Worm (Caenorhabditis elegans) whole organism, L2 larva: ENCODE measurements around the gene dct-18.

Experiments
- C34F6.9 ChIP-seq: fragments of 150-350 bp; optimal IDR thresholded peaks from 2 replicates; lab custom pipeline; 2014; ENCODE audit warnings: missing biosample characterization, missing genetic modification characterization
- R02D3.7 ChIP-seq: fragments of 150-350 bp; optimal IDR thresholded peaks from 2 replicates; lab custom pipeline; 2014; ENCODE audit warnings: missing biosample characterization, missing genetic modification characterization
- Y55F3AM.14 ChIP-seq: fragments of 200-800 bp; sonication (Bioruptor generic); optimal IDR thresholded peaks from 2 replicates; lab custom pipeline; 2018; ENCODE audit warnings: mild to moderate bottlenecking, missing genetic modification characterization, missing compliant biosample characterization
- ZK546.5 ChIP-seq: sonication (generic microtip); optimal IDR thresholded peaks from 2 replicates; lab custom pipeline; 2017; ENCODE audit warnings: missing biosample characterization, missing genetic modification characterization
- alr-1 ChIP-seq: fragments of 150-350 bp; optimal IDR thresholded peaks from 2 replicates; lab custom pipeline; 2014; ENCODE audit warnings: missing biosample characterization, missing genetic modification characterization
- aly-2 ChIP-seq: fragments of 150-350 bp; optimal IDR thresholded peaks from 2 replicates; lab custom pipeline; 2014; ENCODE audit warnings: missing biosample characterization, missing genetic modification characterization
- ama-1 ChIP-seq: fragments of 150-350 bp; optimal IDR thresholded peaks from 2 replicates; lab custom pipeline; 2018; ENCODE audit warnings: inconsistent platforms
- blmp-1 ChIP-seq: sonication (generic microtip); optimal IDR thresholded peaks from 2 replicates; lab custom pipeline; 2017; ENCODE audit warnings: missing genetic modification characterization, mild to moderate bottlenecking, missing compliant biosample characterization, antibody characterized with exemption, moderate library complexity; ENCODE audit not compliant: insufficient read depth
- ceh-16 ChIP-seq: fragments of 150-350 bp; optimal IDR thresholded peaks from 2 replicates; lab custom pipeline; 2014; ENCODE audit warnings: missing biosample characterization, missing genetic modification characterization
- elt-1 ChIP-seq: fragments of 150-350 bp; optimal IDR thresholded peaks from 2 replicates; lab custom pipeline; 2014; ENCODE audit warnings: missing biosample characterization, missing genetic modification characterization
- fos-1 ChIP-seq: fragments of 150-350 bp; optimal IDR thresholded peaks from 2 replicates; lab custom pipeline; 2014; ENCODE audit warnings: missing biosample characterization, missing genetic modification characterization
- gmeb-1 ChIP-seq: fragments of 150-350 bp; optimal IDR thresholded peaks from 2 replicates; lab custom pipeline; 2014; ENCODE audit warnings: missing biosample characterization, missing genetic modification characterization
- lin-11 ChIP-seq: fragments of 150-350 bp; sonication (generic microtip); optimal IDR thresholded peaks from 2 replicates; lab custom pipeline; 2014; ENCODE audit warnings: missing biosample characterization, missing genetic modification characterization, inconsistent platforms, mixed read lengths
- lin-13 ChIP-seq: fragments of 150-350 bp; optimal IDR thresholded peaks from 2 replicates; lab custom pipeline; 2014; ENCODE audit warnings: missing biosample characterization, missing genetic modification reagents, missing genetic modification characterization
- lsy-2 ChIP-seq, 2 experiments: fragments of 150-350 bp in 1 of 2; sonication (generic microtip) in 1 of 2; optimal IDR thresholded peaks; 2 replicates each; lab custom pipeline; 2014 to 2017; ENCODE audit warnings: missing biosample characterization in 2 of 2, missing genetic modification characterization in 2 of 2
- mab-5 ChIP-seq: fragments of 150-350 bp; optimal IDR thresholded peaks from 2 replicates; lab custom pipeline; 2014; ENCODE audit warnings: missing biosample characterization, missing genetic modification characterization
- mbf-1 ChIP-seq: sonication (generic microtip); optimal IDR thresholded peaks from 2 replicates; lab custom pipeline; 2017; ENCODE audit warnings: missing biosample characterization, missing genetic modification characterization
- mdl-1 ChIP-seq, 2 experiments: fragments of 150-350 bp in 1 of 2; sonication (generic microtip) in 1 of 2; optimal IDR thresholded peaks; 2 replicates each; lab custom pipeline; 2017; ENCODE audit warnings: missing biosample characterization in 2 of 2, missing genetic modification characterization in 2 of 2
- nhr-11 ChIP-seq: fragments of 150-350 bp; optimal IDR thresholded peaks from 2 replicates; lab custom pipeline; 2014; ENCODE audit warnings: missing biosample characterization, missing genetic modification characterization
- nhr-129 ChIP-seq: fragments of 150-350 bp; optimal IDR thresholded peaks from 2 replicates; lab custom pipeline; 2014; ENCODE audit warnings: missing biosample characterization, missing genetic modification characterization
- nhr-21 ChIP-seq: fragments of 150-350 bp; optimal IDR thresholded peaks from 2 replicates; lab custom pipeline; 2014; ENCODE audit warnings: missing biosample characterization, missing genetic modification characterization
- nhr-23 ChIP-seq: fragments of 150-350 bp; optimal IDR thresholded peaks from 2 replicates; lab custom pipeline; 2014; ENCODE audit warnings: missing biosample characterization, missing genetic modification reagents, missing genetic modification characterization
- nhr-237 ChIP-seq: fragments of 150-350 bp; optimal IDR thresholded peaks from 2 replicates; lab custom pipeline; 2014; ENCODE audit warnings: missing biosample characterization, missing genetic modification characterization
- nhr-6 ChIP-seq: fragments of 150-350 bp; optimal IDR thresholded peaks from 2 replicates; lab custom pipeline; 2014; ENCODE audit warnings: missing biosample characterization, missing genetic modification characterization
- peb-1 ChIP-seq: fragments of 150-350 bp; optimal IDR thresholded peaks from 2 replicates; lab custom pipeline; 2014; ENCODE audit warnings: missing biosample characterization, missing genetic modification characterization
- sma-3 ChIP-seq: sonication (generic microtip); optimal IDR thresholded peaks from 2 replicates; lab custom pipeline; 2016; ENCODE audit warnings: missing genetic modification reagents, missing genetic modification characterization, missing compliant biosample characterization
- sma-9 ChIP-seq, 2 experiments: fragments of 150-350 bp in 1 of 2; sonication (generic microtip) in 1 of 2; optimal IDR thresholded peaks; 2 replicates each; lab custom pipeline; 2014 to 2016; ENCODE audit warnings: missing genetic modification characterization in 2 of 2, mild to moderate bottlenecking in 1 of 2, missing biosample characterization in 1 of 2, missing compliant biosample characterization in 1 of 2, missing genetic modification reagents in 1 of 2, moderate library complexity in 1 of 2
- snpc-4 ChIP-seq: fragments of 150-350 bp; optimal IDR thresholded peaks from 2 replicates; lab custom pipeline; 2014; ENCODE audit warnings: missing biosample characterization, missing genetic modification characterization
- unc-39 ChIP-seq: fragments of 150-350 bp; optimal IDR thresholded peaks from 2 replicates; lab custom pipeline; 2014; ENCODE audit warnings: missing biosample characterization, missing genetic modification characterization
- unc-62 ChIP-seq: fragments of 150-350 bp; optimal IDR thresholded peaks from 2 replicates; lab custom pipeline; 2014; ENCODE audit warnings: missing biosample characterization, missing genetic modification reagents, missing genetic modification characterization
- zag-1 ChIP-seq: fragments of 150-350 bp; optimal IDR thresholded peaks from 2 replicates; lab custom pipeline; 2014; ENCODE audit warnings: missing biosample characterization, missing genetic modification characterization
- ztf-1 ChIP-seq: fragments of 200-800 bp; sonication (Bioruptor generic); conservative IDR thresholded peaks from 2 replicates; pipeline ENCODE4 v1.3.6; 2022; ENCODE audit warnings: missing genetic modification characterization, missing compliant biosample characterization
- ztf-11 ChIP-seq: sonication (generic microtip); optimal IDR thresholded peaks from 2 replicates; lab custom pipeline; 2017; ENCODE audit warnings: missing biosample characterization, missing genetic modification characterization
- ztf-4 ChIP-seq: fragments of 150-350 bp; optimal IDR thresholded peaks from 2 replicates; lab custom pipeline; 2014; ENCODE audit warnings: missing biosample characterization, missing genetic modification characterization

dct-18 gene

ce11 chrII:12923225-12923624, 8.4 kb upstream of the dct-18 start:
- TF ChIP-seq ztf-1 (GFP tag; lab: Robert Waterston, UW) (no peak), peb-1 (tag; lab: Kevin White, UChicago) (no peak), R02D3.7 (tag; lab: Kevin White, UChicago) (no peak), alr-1 (tag; lab: Kevin White, UChicago) (no peak), ama-1 (no peak), ztf-11 (no peak), zag-1 (no peak), sma-3 (GFP tag; lab: Kevin White, UChicago) (no peak), blmp-1 (tag; lab: Kevin White, UChicago) (no peak)

- TF ChIP-seq sma-9 (GFP tag; optimal IDR thresholded peaks at IDR 0.05; lab: Kevin White, UChicago) (no peak), sma-9 (tag; optimal IDR thresholded peaks at IDR 0.05; lab: Kevin White, UChicago) (no peak), sma-3 (GFP tag; lab: Kevin White, UChicago) (no peak), C34F6.9 (tag; lab: Kevin White, UChicago) (no peak), elt-1 (tag; lab: Kevin White, UChicago) (no peak), alr-1 (tag; lab: Kevin White, UChicago) (no peak), Y55F3AM.14 (GFP tag; lab: Kevin White, UChicago) (no peak), ztf-1 (GFP tag; lab: Robert Waterston, UW) (no peak), nhr-11 (no peak), ztf-4 (no peak), peb-1 (tag; lab: Kevin White, UChicago) (no peak), nhr-237 (tag; lab: Kevin White, UChicago) (no peak), blmp-1 (tag; lab: Kevin White, UChicago) (no peak), nhr-23 (tag; lab: Kevin White, UChicago) (no peak), ZK546.5 (no peak), aly-2 (tag; lab: Kevin White, UChicago) (no peak)
- TF ChIP-seq, all 48 proteins: peak for 0
Measured at ce11 chrII:12925551-12925950, 6.1 kb upstream of the dct-18 start, which contains the start of gene F58G1.8. Gene F58G1.8 (minus strand): TSS chrII:12925651.

ce11 chrII:12928241-12928640, 3.4 kb upstream of the dct-18 start, which contains the start of gene F58G1.3:
Gene F58G1.3 (minus strand): TSS chrII:12928341.
- TF ChIP-seq nhr-21 (no peak), lsy-2 (tag; optimal IDR thresholded peaks at IDR 0.05; lab: Kevin White, UChicago) (no peak), alr-1 (tag; lab: Kevin White, UChicago) (no peak), mab-5 (tag; lab: Kevin White, UChicago) (no peak), fos-1 (no peak), ztf-4 (no peak), peb-1 (tag; lab: Kevin White, UChicago) (no peak), unc-62 (GFP tag; lab: Kevin White, UChicago) (no peak), nhr-6 (tag; lab: Kevin White, UChicago) (no peak), mdl-1 (tag; optimal IDR thresholded peaks at IDR 0.05; lab: Kevin White, UChicago) (no peak), zag-1 (no peak), ceh-16 (tag; lab: Kevin White, UChicago) (no peak), aly-2 (tag; lab: Kevin White, UChicago) (no peak)

ce11 chrII:12930138-12930537, 1.5 kb upstream of the dct-18 start:
- TF ChIP-seq lin-11 (tag; lab: Kevin White, UChicago) (no peak), fos-1 (peak; percentile 13), ama-1 (no peak), nhr-237 (tag; lab: Kevin White, UChicago) (no peak)

- TF ChIP-seq lin-13 (GFP tag; lab: Kevin White, UChicago) (no peak), lsy-2 (tag; optimal IDR thresholded peaks at IDR 0.05; lab: Kevin White, UChicago) (no peak), sma-9 (GFP tag; optimal IDR thresholded peaks at IDR 0.05; lab: Kevin White, UChicago) (no peak), sma-9 (tag; optimal IDR thresholded peaks at IDR 0.05; lab: Kevin White, UChicago) (no peak), mdl-1 (tag; optimal IDR thresholded peaks at IDR 0.05; lab: Kevin White, UChicago) (no peak), nhr-6 (tag; lab: Kevin White, UChicago) (no peak), mbf-1 (tag; lab: Kevin White, UChicago) (no peak), snpc-4 (tag; lab: Kevin White, UChicago) (no peak), mab-5 (tag; lab: Kevin White, UChicago) (no peak), gmeb-1 (tag; lab: Kevin White, UChicago) (no peak), nhr-129 (tag; lab: Kevin White, UChicago) (no peak), unc-39 (no peak)
Measured at ce11 chrII:12935259-12935658, 3.6 kb downstream of the dct-18 start, which contains the start of gene lips-9. Gene lips-9 (minus strand): TSS chrII:12935359.
